Worm (Caenorhabditis elegans): ENCODE results near the gene C17C3.1.
A peak's percentile ranks its signal among the peaks of the same experiment; 100 is the strongest.

The C17C3.1 gene

ce11 chrII:5543476-5544144, 26.8 kb upstream of the C17C3.1 start (continued):
- TF ChIP-seq mxl-1 (tag; optimal IDR thresholded peaks at IDR 0.05) (peak; percentile 65), Y53F4B.3 (GFP tag; IDR thresholded peaks at IDR 0.05) (no peak), nhr-90 (tag; optimal IDR thresholded peaks at IDR 0.05) (peak; percentile 69), hmg-20 (GFP tag; IDR thresholded peaks at IDR 0.05) (peak; percentile 93), nhr-80 (tag; optimal IDR thresholded peaks at IDR 0.05) (peak; percentile 45), Y67H2A.10 (GFP tag; conservative IDR thresholded peaks at IDR 0.05) (peak; percentile 73), snpc-3.4 (tag; optimal IDR thresholded peaks at IDR 0.05) (peak; percentile 93), hlh-26 (GFP tag; conservative IDR thresholded peaks at IDR 0.05) (no peak), bed-1 (GFP tag; IDR thresholded peaks at IDR 0.05) (0 out of 2 replicates have a peak, but pooled peaks have one; percentile 47), ets-4 (GFP tag; optimal IDR thresholded peaks at IDR 0.05) (peak; percentile 89), lin-35 (GFP tag; optimal IDR thresholded peaks at IDR 0.05) (peak in 2 of 3 experiments; percentile 73 to 91), D2030.7 (GFP tag; IDR thresholded peaks at IDR 0.05) (peak; percentile 78), ceh-58 (GFP tag; IDR thresholded peaks at IDR 0.05) (0 out of 2 replicates have a peak, but pooled peaks have one; percentile 12), B0336.3 (GFP tag; IDR thresholded peaks at IDR 0.05) (peak; percentile 98), F33H1.4 (GFP tag; IDR thresholded peaks at IDR 0.05) (peak; percentile 64), tbx-9 (tag; optimal IDR thresholded peaks at IDR 0.05; ENCODE audit: borderline replicate concordance) (no peak), C17E4.6 (GFP tag; IDR thresholded peaks at IDR 0.05) (peak; percentile 85), mcd-1 (GFP tag; IDR thresholded peaks at IDR 0.05) (peak; percentile 95), lir-1 (GFP tag; conservative IDR thresholded peaks at IDR 0.05) (peak; percentile 89), F57A8.1 (GFP tag; optimal IDR thresholded peaks at IDR 0.05) (peak; percentile 78), T26A5.8 (tag; optimal IDR thresholded peaks at IDR 0.05) (peak; percentile 40), egl-44 (GFP tag; IDR thresholded peaks at IDR 0.05) (peak; percentile 93), zim-3 (tag; optimal IDR thresholded peaks at IDR 0.05) (peak; percentile 91), F10E7.11 (tag; optimal IDR thresholded peaks at IDR 0.05) (peak; percentile 95), fkh-3 (tag; optimal IDR thresholded peaks at IDR 0.05) (peak; percentile 82), repo-1 (tag; optimal IDR thresholded peaks at IDR 0.05) (peak; percentile 98), xnd-1 (tag; optimal IDR thresholded peaks at IDR 0.05) (peak; percentile 15), madf-10 (tag; optimal IDR thresholded peaks at IDR 0.05) (peak; percentile 94), nfya-2 (GFP tag; IDR thresholded peaks at IDR 0.05) (0 out of 2 replicates have a peak, but pooled peaks have one; percentile 55), cebp-2 (GFP tag; IDR thresholded peaks at IDR 0.05) (peak; percentile 83; the same call in 1 of the 2 replicates), lsy-27 (tag; optimal IDR thresholded peaks at IDR 0.05; ENCODE audit: borderline replicate concordance, insufficient read depth) (no peak), mes-4 (tag; optimal IDR thresholded peaks at IDR 0.05) (peak; percentile 55), him-1 (tag; optimal IDR thresholded peaks at IDR 0.05) (peak; percentile 85), ztf-3 (GFP tag; optimal IDR thresholded peaks at IDR 0.05) (peak; percentile 97), B0035.1 (tag; optimal IDR thresholded peaks at IDR 0.05) (peak; percentile 94), sptf-2 (GFP tag; optimal IDR thresholded peaks at IDR 0.05) (peak; percentile 10), lin-26 (GFP tag; IDR thresholded peaks at IDR 0.05) (peak; percentile 91), hlh-12 (tag; optimal IDR thresholded peaks at IDR 0.05) (peak; percentile 39), ztf-28 (GFP tag; IDR thresholded peaks at IDR 0.05) (peak; percentile 63; the same call in 1 of the 2 replicates), ZK185.1 (tag; optimal IDR thresholded peaks at IDR 0.05; ENCODE audit: poor library complexity, severe bottlenecking) (peak; percentile 98), hrde-1 (tag; optimal IDR thresholded peaks at IDR 0.05; ENCODE audit: borderline replicate concordance) (peak; percentile 80), snpc-1.1 (tag; optimal IDR thresholded peaks at IDR 0.05; ENCODE audit: insufficient read depth) (peak; percentile 95), madf-6 (GFP tag; IDR thresholded peaks at IDR 0.05) (peak; percentile 85), let-526 (GFP tag; IDR thresholded peaks at IDR 0.05) (peak; percentile 94), nhr-179 (tag; optimal IDR thresholded peaks at IDR 0.05) (peak; percentile 54), ceh-27 (GFP tag; optimal IDR thresholded peaks at IDR 0.05) (peak; percentile 98), egl-18 (GFP tag; IDR thresholded peaks at IDR 0.05) (peak; percentile 88)
